Worm (Caenorhabditis elegans) whole organism, young adult: ENCODE data around the gene pelo-1.

Source experiments
- B0261.1 ChIP-seq: sonication (generic microtip); optimal IDR thresholded peaks from 2 replicates; lab custom pipeline; 2016; ENCODE audit warnings: mild to moderate bottlenecking, missing genetic modification characterization, moderate library complexity, missing compliant biosample characterization
- B0336.3 ChIP-seq: fragments of 200-800 bp; sonication (Bioruptor generic); IDR thresholded peaks from 2 replicates; pipeline ENCODE4 v1.3.6; 2022; ENCODE audit warnings: missing genetic modification characterization, missing compliant biosample characterization
- efl-1 ChIP-seq: fragments of 150-350 bp; optimal IDR thresholded peaks from 2 replicates; lab custom pipeline; 2014; ENCODE audit warnings: missing biosample characterization, missing genetic modification reagents, missing genetic modification characterization
- tbp1 ChIP-seq: fragments of 200-800 bp; sonication (Bioruptor generic); optimal IDR thresholded peaks from 2 replicates; lab custom pipeline; 2018; ENCODE audit warnings: mild to moderate bottlenecking, missing genetic modification characterization, missing compliant biosample characterization
- unc-62 ChIP-seq: fragments of 150-350 bp; optimal IDR thresholded peaks from 2 replicates; lab custom pipeline; 2014; ENCODE audit warnings: missing biosample characterization, missing genetic modification reagents, missing genetic modification characterization

ce11 chrIII:4166745-4167144 is 37.3 kb downstream of the pelo-1 start, which contains the start of gene rnf-5:
- TF ChIP-seq efl-1 (no peak), unc-62 (no peak), tbp1 (GFP tag; lab: Kevin White, UChicago) (no peak), B0336.3 (no peak), B0261.1 (tag; lab: Kevin White, UChicago) (no peak)
